Worm (Caenorhabditis elegans): ENCODE data around the gene B0280.17.

Gene B0280.17

DNA sequence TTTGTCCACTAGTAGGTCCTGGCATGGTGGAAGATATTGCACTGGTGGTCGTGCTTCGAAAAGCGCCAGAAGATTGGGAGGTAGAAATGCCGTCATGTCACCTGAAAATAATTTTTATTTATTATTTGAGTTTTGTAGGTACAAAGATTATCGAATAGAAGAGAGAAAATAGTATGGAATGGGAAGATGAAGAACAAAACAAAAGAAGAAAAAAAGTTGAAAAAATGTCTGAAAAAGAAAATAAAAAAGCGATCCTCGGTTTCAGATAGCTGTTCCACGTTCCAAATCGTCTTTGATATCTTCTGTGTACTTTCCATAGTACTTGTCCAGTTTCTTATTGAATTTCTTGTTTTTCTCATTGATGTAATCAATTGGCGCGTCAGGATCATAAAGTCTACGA lies 25.1 kb upstream of the B0280.17 start, which contains the start of gene rnp-7:
Gene rnp-7 (minus strand): TSS at position 101 of the 400 bp plus-strand sequence.
- TF ChIP-seq efl-1 (optimal IDR thresholded peaks at IDR 0.05) (no peak), efl-1 (GFP tag; optimal IDR thresholded peaks at IDR 0.05 in 1 of 2) (peak in 1 of 2 experiments; percentile 59), elt-2 (tag; optimal IDR thresholded peaks at IDR 0.05) (no peak), hlh-17 (GFP tag; optimal IDR thresholded peaks at IDR 0.05; ENCODE audit: borderline replicate concordance) (no peak)

- no peak for TF ChIP-seq ets-5 (GFP tag; IDR thresholded peaks at IDR 0.05)
- TF ChIP-seq unc-62 (GFP tag; optimal IDR thresholded peaks at IDR 0.05): no peak
- TF ChIP-seq ceh-88 (GFP tag; IDR thresholded peaks at IDR 0.05): no peak
- TF ChIP-seq mep-1 (tag; optimal IDR thresholded peaks at IDR 0.05): no peak
- no peak for TF ChIP-seq fkh-8 (tag; optimal IDR thresholded peaks at IDR 0.05)
- no peak for TF ChIP-seq jun-1 (tag; optimal IDR thresholded peaks at IDR 0.05)
- TF ChIP-seq ceh-82 (tag; optimal IDR thresholded peaks at IDR 0.05): no peak
- no peak for TF ChIP-seq nhr-90 (tag; optimal IDR thresholded peaks at IDR 0.05; ENCODE audit: poor library complexity)
- TF ChIP-seq hpl-2 (GFP tag; optimal IDR thresholded peaks at IDR 0.05): no peak
- no peak for TF ChIP-seq tlp-1 (tag; optimal IDR thresholded peaks at IDR 0.05)
- no peak for TF ChIP-seq elt-2 (tag; optimal IDR thresholded peaks at IDR 0.05)
- no peak for TF ChIP-seq aha-1 (tag; optimal IDR thresholded peaks at IDR 0.05)
- TF ChIP-seq nhr-237 (tag; optimal IDR thresholded peaks at IDR 0.05): no peak
- no peak for TF ChIP-seq blmp-1 (tag; optimal IDR thresholded peaks at IDR 0.05)
- no peak for TF ChIP-seq ceh-90 (tag; optimal IDR thresholded peaks at IDR 0.05)
- no peak for TF ChIP-seq efl-3 (GFP tag; optimal IDR thresholded peaks at IDR 0.05)
- TF ChIP-seq xbp-1 (tag; optimal IDR thresholded peaks at IDR 0.05): no peak
- no peak for TF ChIP-seq aly-2 (tag; optimal IDR thresholded peaks at IDR 0.05)
Measured at ce11 chrIII:7159246-7159645, 23.3 kb upstream of the B0280.17 start.

DNA sequence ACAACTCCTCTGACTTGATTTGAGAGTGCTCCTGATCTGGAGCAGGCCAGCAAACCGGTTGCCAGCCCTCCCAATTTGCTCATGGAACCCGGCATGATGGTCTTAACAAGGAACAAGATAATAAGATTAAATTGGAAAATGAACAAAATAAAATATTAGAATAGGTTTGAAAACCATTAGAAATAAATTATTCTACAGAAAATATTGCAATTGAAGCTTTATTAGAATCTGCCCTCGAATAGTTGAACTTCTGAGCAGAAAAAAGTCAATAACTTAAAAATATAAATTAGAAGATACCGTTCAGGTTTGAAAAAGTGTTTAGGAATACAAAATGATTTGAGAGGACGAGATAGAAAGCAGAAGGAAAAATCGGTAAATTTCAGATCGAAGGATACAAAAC lies 22.8 kb upstream of the B0280.17 start, which contains the start of gene nuo-4:
Gene nuo-4 (minus strand): TSS at position 101 of the 400 bp plus-strand sequence.
- TF ChIP-seq mef-2 (tag; optimal IDR thresholded peaks at IDR 0.05): no peak
- TF ChIP-seq lsy-2 (tag; optimal IDR thresholded peaks at IDR 0.05): no peak
- TF ChIP-seq fkh-8 (tag; optimal IDR thresholded peaks at IDR 0.05): no peak
- no peak for TF ChIP-seq nhr-12 (tag; optimal IDR thresholded peaks at IDR 0.05)
- no peak for TF ChIP-seq ztf-4 (tag; optimal IDR thresholded peaks at IDR 0.05)
- no peak for TF ChIP-seq lir-3 (tag; optimal IDR thresholded peaks at IDR 0.05; ENCODE audit: poor library complexity)
- no peak for TF ChIP-seq elt-3 (tag; optimal IDR thresholded peaks at IDR 0.05)
- no peak for TF ChIP-seq grh-1 (GFP tag; IDR thresholded peaks at IDR 0.05)
- TF ChIP-seq nhr-77 (tag; optimal IDR thresholded peaks at IDR 0.05): no peak
- TF ChIP-seq aly-2 (tag; optimal IDR thresholded peaks at IDR 0.05): no peak
- no peak for TF ChIP-seq nhr-76 (tag; optimal IDR thresholded peaks at IDR 0.05)
- TF ChIP-seq nhr-11 (tag; optimal IDR thresholded peaks at IDR 0.05): no peak
- TF ChIP-seq mab-9 (GFP tag; IDR thresholded peaks at IDR 0.05): no peak
- no peak for TF ChIP-seq ceh-88 (GFP tag; IDR thresholded peaks at IDR 0.05)
- no peak for TF ChIP-seq vab-15 (tag; optimal IDR thresholded peaks at IDR 0.05)

DNA sequence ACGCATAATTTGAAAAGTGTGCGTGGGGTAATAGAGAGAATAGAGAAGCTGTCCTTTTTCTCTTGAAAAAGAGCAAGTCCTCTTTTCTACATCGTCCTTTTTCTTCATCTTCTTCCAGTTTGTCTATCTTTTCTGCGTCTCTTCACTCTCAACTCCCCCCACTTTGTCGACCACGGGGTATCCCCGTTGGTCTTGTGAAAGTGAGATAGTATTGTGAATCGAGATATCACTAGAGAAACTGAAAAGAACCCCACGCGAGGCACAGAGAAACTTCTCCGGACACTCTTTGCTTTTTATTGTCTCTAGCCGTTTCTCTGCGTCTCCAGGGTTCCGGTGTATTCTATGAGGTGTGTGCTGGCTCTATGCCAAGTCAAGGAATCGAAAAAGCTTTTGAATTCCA lies 19.7 kb upstream of the B0280.17 start:
- TF ChIP-seq hpl-2 (GFP tag; optimal IDR thresholded peaks at IDR 0.05) (peak; percentile 75), nhr-237 (tag; optimal IDR thresholded peaks at IDR 0.05) (peak; percentile 52), xbp-1 (tag; optimal IDR thresholded peaks at IDR 0.05) (peak; percentile 88), C04F5.9 (tag; optimal IDR thresholded peaks at IDR 0.05) (peak; percentile 43), snpc-4 (tag; optimal IDR thresholded peaks at IDR 0.05) (peak; percentile 68), aly-2 (tag; optimal IDR thresholded peaks at IDR 0.05) (peak; percentile 69), fkh-8 (tag; optimal IDR thresholded peaks at IDR 0.05) (peak; percentile 98), lin-14 (GFP tag; optimal IDR thresholded peaks at IDR 0.05) (peak; percentile 99), nhr-19 (GFP tag; conservative IDR thresholded peaks at IDR 0.05) (peak; percentile 93), unc-98 (GFP tag; IDR thresholded peaks at IDR 0.05) (peak; percentile 71), lir-3 (tag; optimal IDR thresholded peaks at IDR 0.05; ENCODE audit: poor library complexity) (peak; percentile 75), pag-3 (tag; optimal IDR thresholded peaks at IDR 0.05; ENCODE audit: borderline replicate concordance, insufficient read depth) (no peak), zag-1 (tag; optimal IDR thresholded peaks at IDR 0.05) (peak; percentile 79), jun-1 (tag; optimal IDR thresholded peaks at IDR 0.05) (peak; percentile 88), efl-3 (GFP tag; optimal IDR thresholded peaks at IDR 0.05) (no peak), lin-39 (tag; optimal IDR thresholded peaks at IDR 0.05) (peak; percentile 72), irx-1 (tag; optimal IDR thresholded peaks at IDR 0.05) (peak; percentile 86), ceh-8 (GFP tag; optimal IDR thresholded peaks at IDR 0.05) (peak; percentile 82), ztf-11 (tag; optimal IDR thresholded peaks at IDR 0.05) (peak in 1 of 2 experiments; percentile 43), mef-2 (tag; optimal IDR thresholded peaks at IDR 0.05) (no peak), ets-5 (GFP tag; IDR thresholded peaks at IDR 0.05) (no peak), elt-2 (tag; optimal IDR thresholded peaks at IDR 0.05) (peak; percentile 80), ama-1 (optimal IDR thresholded peaks at IDR 0.05) (peak; percentile 83), hlh-4 (tag; optimal IDR thresholded peaks at IDR 0.05) (no peak), mab-9 (GFP tag; IDR thresholded peaks at IDR 0.05) (peak; percentile 82), ceh-90 (tag; optimal IDR thresholded peaks at IDR 0.05) (no peak), ceh-82 (tag; optimal IDR thresholded peaks at IDR 0.05) (peak; percentile 79 to 92 (median 89))
